Worm (Caenorhabditis elegans) whole organism, late embryonic: Measurements from ENCODE around the gene F52G3.5.
"Not testable (repeated sequence)": the region's sequence is repeated elsewhere in the genome, so short reads cannot be mapped to it uniquely, and the experiment has no call there.

Source experiments
- C08G9.2 ChIP-seq: sonication (generic microtip); optimal IDR thresholded peaks from 2 replicates; lab custom pipeline; 2016; ENCODE audit warnings: mild to moderate bottlenecking, missing genetic modification characterization, moderate library complexity, missing compliant biosample characterization
- F13H6.1 ChIP-seq: sonication (generic microtip); optimal IDR thresholded peaks from 2 replicates; lab custom pipeline; 2016; ENCODE audit warnings: missing genetic modification characterization, missing compliant biosample characterization
- T23F11.4 ChIP-seq: fragments of 200-800 bp; sonication (Bioruptor generic); optimal IDR thresholded peaks from 2 replicates; lab custom pipeline; 2018; ENCODE audit warnings: mild to moderate bottlenecking, missing genetic modification characterization, missing compliant biosample characterization
- ahr-1 ChIP-seq: sonication (generic microtip); optimal IDR thresholded peaks from 2 replicates; lab custom pipeline; 2016; ENCODE audit warnings: missing genetic modification characterization, missing compliant biosample characterization
- ama-1 ChIP-seq: fragments of 150-350 bp; optimal IDR thresholded peaks from 2 replicates; lab custom pipeline; 2014
- ceh-18 ChIP-seq: sonication (generic microtip); optimal IDR thresholded peaks from 2 replicates; lab custom pipeline; 2016; ENCODE audit warnings: missing genetic modification characterization, missing compliant biosample characterization
- ceh-19 ChIP-seq: fragments of 200-800 bp; sonication (Bioruptor generic); optimal IDR thresholded peaks from 2 replicates; lab custom pipeline; 2018; ENCODE audit warnings: mild to moderate bottlenecking, missing genetic modification characterization, missing compliant biosample characterization
- ceh-30 ChIP-seq: fragments of 150-350 bp; optimal IDR thresholded peaks from 2 replicates; lab custom pipeline; 2014; ENCODE audit warnings: missing biosample characterization, missing genetic modification characterization
- ceh-31 ChIP-seq: sonication (generic microtip); optimal IDR thresholded peaks from 2 replicates; lab custom pipeline; 2016; ENCODE audit warnings: missing genetic modification characterization, missing compliant biosample characterization
- ceh-34 ChIP-seq: sonication (generic microtip); optimal IDR thresholded peaks from 2 replicates; lab custom pipeline; 2016; ENCODE audit warnings: mild to moderate bottlenecking, missing genetic modification characterization, missing compliant biosample characterization
- ceh-45 ChIP-seq: fragments of 200-800 bp; sonication (Bioruptor generic); IDR thresholded peaks from 2 replicates; pipeline ENCODE4 v1.3.6; 2022; ENCODE audit warnings: missing genetic modification reagents, missing genetic modification characterization, missing compliant biosample characterization
- ceh-6 ChIP-seq: fragments of 200-800 bp; sonication (Bioruptor generic); optimal IDR thresholded peaks from 2 replicates; lab custom pipeline; 2018; ENCODE audit warnings: mild to moderate bottlenecking, missing genetic modification characterization, missing compliant biosample characterization
- che-1 ChIP-seq: sonication (generic microtip); optimal IDR thresholded peaks from 2 replicates; lab custom pipeline; 2016; ENCODE audit warnings: mild to moderate bottlenecking, missing genetic modification characterization, missing compliant biosample characterization
- dmd-4 ChIP-seq: sonication (generic microtip); optimal IDR thresholded peaks from 2 replicates; lab custom pipeline; 2016; ENCODE audit warnings: borderline replicate concordance, missing genetic modification characterization, missing compliant biosample characterization
- dve-1 ChIP-seq: sonication (generic microtip); optimal IDR thresholded peaks from 2 replicates; lab custom pipeline; 2017; ENCODE audit warnings: antibody characterized with exemption, mild to moderate bottlenecking, missing genetic modification characterization, missing compliant biosample characterization
- fax-1 ChIP-seq: sonication (generic microtip); optimal IDR thresholded peaks from 2 replicates; lab custom pipeline; 2016; ENCODE audit warnings: missing genotype, missing genetic modification characterization, missing compliant biosample characterization
- gmeb-2 ChIP-seq: sonication (generic microtip); optimal IDR thresholded peaks from 2 replicates; lab custom pipeline; 2016; ENCODE audit warnings: missing genetic modification characterization, inconsistent platforms, missing compliant biosample characterization
- hlh-13 ChIP-seq: fragments of 200-800 bp; sonication (Bioruptor generic); optimal IDR thresholded peaks from 2 replicates; lab custom pipeline; 2018; ENCODE audit warnings: mild to moderate bottlenecking, missing genetic modification characterization, missing compliant biosample characterization
- madf-2 ChIP-seq: sonication (generic microtip); optimal IDR thresholded peaks from 2 replicates; lab custom pipeline; 2017; ENCODE audit warnings: missing genetic modification characterization, missing compliant biosample characterization
- nhr-11 ChIP-seq: fragments of 150-350 bp; optimal IDR thresholded peaks from 2 replicates; lab custom pipeline; 2014; ENCODE audit warnings: missing biosample characterization, missing genetic modification characterization
- pag-3 ChIP-seq: sonication (generic microtip); optimal IDR thresholded peaks from 2 replicates; lab custom pipeline; 2016; ENCODE audit warnings: missing compliant biosample characterization, missing genetic modification characterization, borderline replicate concordance
- pax-1 ChIP-seq: fragments of 150-350 bp; optimal IDR thresholded peaks from 2 replicates; lab custom pipeline; 2014; ENCODE audit warnings: missing biosample characterization, missing genetic modification characterization
- pha-2 ChIP-seq: sonication (generic microtip); optimal IDR thresholded peaks from 2 replicates; lab custom pipeline; 2017; ENCODE audit warnings: mild to moderate bottlenecking, missing genetic modification characterization, missing compliant biosample characterization
- pha-4 ChIP-seq: fragments of 150-350 bp; optimal IDR thresholded peaks from 2 replicates; lab custom pipeline; 2018; ENCODE audit warnings: missing biosample characterization, missing genetic modification reagents, missing genetic modification characterization
- ref-2 ChIP-seq: sonication (generic microtip); optimal IDR thresholded peaks from 2 replicates; lab custom pipeline; 2016; ENCODE audit warnings: missing genetic modification characterization, missing compliant biosample characterization
- sox-2 ChIP-seq: fragments of 200-800 bp; sonication (Bioruptor generic); IDR thresholded peaks from 2 replicates; pipeline ENCODE4 v1.3.6; 2022; ENCODE audit warnings: missing genetic modification reagents, missing genetic modification characterization, missing compliant biosample characterization
- tbx-2 ChIP-seq: sonication (generic microtip); optimal IDR thresholded peaks from 2 replicates; lab custom pipeline; 2016; ENCODE audit warnings: missing genetic modification characterization, missing compliant biosample characterization
- tbx-7 ChIP-seq: sonication (generic microtip); optimal IDR thresholded peaks from 2 replicates; lab custom pipeline; 2016; ENCODE audit warnings: missing genotype, missing genetic modification characterization, missing compliant biosample characterization
- unc-3 ChIP-seq, 2 experiments: fragments of 200-800 bp in 1 of 2; sonication (Bioruptor generic) in 1 of 2; sonication (generic microtip) in 1 of 2; conservative IDR thresholded peaks in 1 of 2; optimal IDR thresholded peaks in 1 of 2; 2 replicates each; pipeline versions ENCODE4 v1.3.6 to Lab custom; 2016 to 2022; ENCODE audit warnings: missing compliant biosample characterization in 2 of 2, missing genetic modification characterization in 2 of 2, missing genetic modification reagents in 1 of 2
- unc-55 ChIP-seq: sonication (generic microtip); optimal IDR thresholded peaks from 2 replicates; lab custom pipeline; 2017; ENCODE audit warnings: missing biosample characterization, missing genetic modification reagents, missing genetic modification characterization
- zip-5 ChIP-seq: sonication (generic microtip); optimal IDR thresholded peaks from 2 replicates; lab custom pipeline; 2016; ENCODE audit warnings: missing genetic modification characterization, missing compliant biosample characterization

The F52G3.5 gene

DNA sequence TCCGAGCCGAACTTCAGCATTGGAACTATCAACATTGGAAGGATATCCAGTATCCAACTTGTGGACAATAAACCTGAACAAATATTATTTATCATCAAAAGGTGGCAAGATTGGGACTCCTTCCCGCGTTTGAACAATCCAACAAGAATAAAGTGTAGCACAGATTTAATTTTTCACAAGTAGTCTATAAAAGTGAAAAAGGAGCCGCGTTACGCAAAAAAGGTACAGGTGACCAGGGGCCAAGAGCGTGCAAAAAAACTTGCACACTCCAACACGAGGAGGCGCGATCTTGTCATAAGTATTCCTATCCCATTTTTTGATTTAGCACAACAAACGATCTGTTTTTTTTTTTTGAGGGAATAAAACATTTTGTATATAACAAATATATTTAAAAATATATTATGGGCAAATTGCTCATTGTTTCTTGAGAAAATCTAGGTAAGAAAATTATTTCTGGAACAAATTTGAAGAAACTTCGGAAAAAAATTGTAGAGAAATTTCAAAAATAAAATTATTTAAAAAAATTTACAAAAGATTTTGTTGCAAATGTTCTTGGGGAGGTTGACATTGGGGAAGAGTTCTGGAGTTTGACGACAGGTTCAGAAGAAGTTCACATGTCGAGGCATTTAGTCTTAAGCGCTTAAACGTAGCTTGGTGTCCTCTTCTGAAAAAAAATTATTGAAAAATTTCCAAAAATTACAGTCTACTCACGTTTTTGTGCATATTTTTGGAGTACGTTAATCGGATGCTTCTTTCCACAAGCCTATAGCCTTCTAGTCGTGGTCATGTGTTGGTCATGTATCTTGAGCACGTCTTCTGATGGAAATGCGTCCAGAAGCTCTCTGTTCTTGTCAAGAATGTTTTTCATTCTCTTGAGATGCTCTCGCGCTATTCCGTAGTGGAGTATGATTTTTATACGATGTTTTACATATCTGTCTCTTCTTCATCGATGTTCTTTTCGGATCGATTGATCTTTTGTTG lies 31.7 kb downstream of the F52G3.5 start (continued):
- TF ChIP-seq nhr-11 = no peak
- peak; percentile 5 for TF ChIP-seq pha-2
- TF ChIP-seq unc-55 (GFP tag; lab: Kevin White, UChicago) = no peak
- TF ChIP-seq tbx-7 (tag; lab: Kevin White, UChicago) = no peak
- no peak for TF ChIP-seq dmd-4 (tag; lab: Kevin White, UChicago)
- TF ChIP-seq pax-1 = peak; percentile 86
- TF ChIP-seq che-1 = peak; percentile 75
- TF ChIP-seq madf-2 = peak; percentile 37
- TF ChIP-seq ceh-34 = no peak
- no peak for TF ChIP-seq pha-4
- TF ChIP-seq ceh-18 (tag; lab: Kevin White, UChicago) = no peak
- TF ChIP-seq pag-3 = no peak
- peak; percentile 72 for TF ChIP-seq ceh-19 (GFP tag; lab: Kevin White, UChicago)
- no peak for TF ChIP-seq zip-5 (tag; lab: Kevin White, UChicago)
- no peak for TF ChIP-seq C08G9.2 (tag; lab: Kevin White, UChicago)
- peak; percentile 49 for TF ChIP-seq fax-1 (tag; lab: Kevin White, UChicago)
- TF ChIP-seq ceh-31 = no peak
- peak; percentile 71 for TF ChIP-seq gmeb-2 (tag; lab: Kevin White, UChicago)
- TF ChIP-seq T23F11.4 (GFP tag; lab: Kevin White, UChicago) = peak; percentile 47
- TF ChIP-seq F13H6.1 = no peak
- no peak for TF ChIP-seq ref-2 (tag; lab: Kevin White, UChicago)

DNA sequence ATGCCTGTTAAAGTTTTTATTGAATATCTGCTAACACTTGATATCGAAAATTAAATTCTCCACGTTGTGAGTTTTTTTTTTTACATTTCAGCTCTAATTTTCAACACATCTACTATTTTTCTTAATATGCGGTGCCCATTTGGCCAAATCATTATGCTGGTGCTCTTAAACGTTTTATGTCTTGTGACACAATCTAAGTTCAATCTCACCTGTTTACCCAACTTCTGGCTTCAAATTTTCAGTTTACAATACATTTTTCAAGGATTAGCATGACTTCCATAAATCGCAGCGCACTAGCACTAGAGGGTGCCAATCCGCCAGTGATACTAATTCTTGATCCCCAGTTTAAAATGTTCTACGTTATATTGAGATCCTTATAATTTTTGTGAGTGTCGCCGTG lies 33.6 kb downstream of the F52G3.5 start:
- no peak for TF ChIP-seq tbx-7 (tag; lab: Kevin White, UChicago)

DNA sequence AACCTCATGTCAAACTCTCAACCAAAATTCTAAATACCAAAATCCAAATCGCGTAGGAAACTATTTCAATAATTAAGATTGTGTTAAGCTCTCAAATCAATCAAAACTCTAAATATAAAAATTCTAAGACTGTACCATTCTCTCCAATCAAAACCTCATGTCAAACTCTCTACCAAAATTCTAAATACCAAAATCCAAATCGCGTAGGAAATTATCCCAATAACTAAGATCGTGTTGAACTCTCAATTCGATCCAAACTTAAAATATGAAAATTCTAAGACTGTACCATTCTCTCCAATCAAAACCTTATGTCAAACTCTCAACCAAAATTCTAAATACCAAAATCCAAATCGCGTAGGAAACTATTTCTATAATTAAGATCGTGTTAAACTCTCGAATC lies 43.6 kb downstream of the F52G3.5 start:
- peak; percentile 64; the same call in 1 of the 2 replicates for TF ChIP-seq unc-3 (GFP tag; conservative IDR thresholded peaks at IDR 0.05; lab: Robert Waterston, UW)
- TF ChIP-seq unc-3 (tag; optimal IDR thresholded peaks at IDR 0.05; lab: Kevin White, UChicago) = not testable (repeated sequence)
- peak; percentile 21 for TF ChIP-seq sox-2 (GFP tag; lab: Robert Waterston, UW)
- TF ChIP-seq, all 69 proteins: peak for 2; not testable (repeated sequence) for 67

DNA sequence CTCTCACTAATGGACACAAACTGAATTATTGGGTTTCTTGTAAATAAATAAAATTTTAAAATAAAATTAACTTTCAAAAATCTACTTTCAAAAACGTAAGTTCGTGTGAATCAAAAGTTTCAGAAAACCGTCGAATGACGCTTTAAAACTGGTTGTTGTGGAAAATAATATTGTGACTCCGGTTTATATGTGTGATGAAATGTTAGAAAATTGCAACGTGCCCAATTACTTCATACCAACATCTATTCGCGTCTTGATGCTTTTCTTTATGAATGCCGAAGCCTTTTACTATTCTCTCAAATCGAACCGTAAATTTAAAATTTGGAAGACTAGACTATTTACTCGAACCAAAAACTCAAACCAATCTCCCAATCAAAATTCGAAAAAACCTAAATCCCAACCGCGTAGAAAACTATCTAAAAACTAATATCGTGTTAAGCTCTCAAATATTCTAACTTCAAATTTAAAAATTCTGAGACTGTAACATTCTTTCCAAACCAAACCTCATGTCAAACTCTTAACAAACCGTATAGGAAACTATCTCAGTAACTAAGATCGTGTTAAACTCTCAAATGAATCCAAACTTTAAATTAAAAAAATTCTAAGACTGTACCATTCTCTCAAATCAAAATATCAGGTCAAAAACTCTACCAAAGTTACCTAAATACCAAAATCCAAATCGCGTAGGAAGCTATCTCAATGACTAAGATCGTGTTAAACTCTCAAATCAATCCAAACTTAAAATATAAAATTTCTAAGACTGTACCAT lies 44.5 kb downstream of the F52G3.5 start:
- TF ChIP-seq ceh-30 (tag; lab: Kevin White, UChicago) = peak; percentile 25
- TF ChIP-seq ceh-6 (GFP tag; lab: Kevin White, UChicago) = no peak
- TF ChIP-seq ama-1 = peak; percentile 87
- no peak for TF ChIP-seq tbx-2 (tag; lab: Kevin White, UChicago)
- no peak for TF ChIP-seq fax-1 (tag; lab: Kevin White, UChicago)
- TF ChIP-seq F13H6.1 = peak; percentile 17
- no peak for TF ChIP-seq pax-1
- peak; percentile 34 for TF ChIP-seq dve-1 (tag; lab: Kevin White, UChicago)
- TF ChIP-seq nhr-11 = peak; percentile 29

DNA sequence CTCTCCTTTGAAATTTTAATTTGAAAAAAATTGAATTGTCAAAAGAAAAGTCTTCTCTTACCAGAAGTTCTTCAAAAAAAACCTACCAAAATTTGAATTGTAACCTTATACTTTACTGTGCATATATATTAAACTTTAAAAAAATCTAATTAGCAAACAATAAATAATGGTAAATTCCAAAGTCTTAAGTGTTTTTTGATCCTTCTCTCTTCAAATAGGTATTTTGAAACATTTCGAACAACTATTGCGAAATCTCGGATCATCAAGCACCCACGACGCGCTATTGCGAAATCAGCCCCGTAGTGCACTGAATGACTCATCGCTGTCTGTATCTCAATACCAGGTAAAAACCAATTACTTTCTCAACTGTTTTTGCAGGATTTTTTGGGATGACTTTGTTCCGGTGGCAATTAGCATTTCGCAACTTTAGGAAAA lies 45.3 kb downstream of the F52G3.5 start:
- peak; percentile 34 for TF ChIP-seq ahr-1 (tag; lab: Kevin White, UChicago)
- TF ChIP-seq ama-1 = peak; percentile 80
- no peak for TF ChIP-seq pax-1
- TF ChIP-seq ceh-45 (GFP tag; lab: Robert Waterston, UW) = 0 out of 2 replicates have a peak, but pooled peaks have one; percentile 47
- peak; percentile 9 for TF ChIP-seq ceh-30 (tag; lab: Kevin White, UChicago)
- no peak for TF ChIP-seq pag-3
- no peak for TF ChIP-seq hlh-13 (GFP tag; lab: Kevin White, UChicago)
